Fruit fly (Drosophila melanogaster) Kc167 (cell line): Measurements from ENCODE around the gene Hsp70Ab.

Source experiments
- Myc ChIP-seq: fragments of >200 bp; optimal IDR thresholded peaks from 2 replicates; lab custom pipeline; 2017; ENCODE audit warnings: missing external identifiers
- Sin3A ChIP-seq: fragments of >200 bp; optimal IDR thresholded peaks from 2 replicates; lab custom pipeline; 2018; ENCODE audit warnings: missing external identifiers
- h ChIP-seq: fragments of >200 bp; optimal IDR thresholded peaks from 3 replicates; lab custom pipeline; 2018; ENCODE audit warnings: missing external identifiers
- insv ChIP-seq: fragments of >200 bp; optimal IDR thresholded peaks from 3 replicates; lab custom pipeline; 2018; ENCODE audit warnings: missing external identifiers
- psq ChIP-seq: fragments of >200 bp; optimal IDR thresholded peaks from 2 replicates; lab custom pipeline; 2017; ENCODE audit warnings: missing external identifiers
- ttk ChIP-seq: sonication (Bioruptor generic); optimal IDR thresholded peaks from 2 replicates; lab custom pipeline; 2017; ENCODE audit warnings: missing external identifiers

Gene Hsp70Ab

dm6 chr3R:11977336-11977678, 19.0 kb downstream of the Hsp70Ab start:
- TF ChIP-seq Myc (lab: Kevin White, UChicago) = no peak
- no peak for TF ChIP-seq insv (lab: Kevin White, UChicago)
- no peak for TF ChIP-seq psq (lab: Kevin White, UChicago)
- TF ChIP-seq ttk (lab: Kevin White, UChicago) = no peak
- no peak for TF ChIP-seq h (lab: Kevin White, UChicago)
- TF ChIP-seq Sin3A (lab: Kevin White, UChicago) = no peak

dm6 chr3R:11978278-11978677, 19.9 kb downstream of the Hsp70Ab start:
- TF ChIP-seq insv (lab: Kevin White, UChicago) = no peak
- no peak for TF ChIP-seq h (lab: Kevin White, UChicago)

dm6 chr3R:11979879-11980571, 21.7 kb downstream of the Hsp70Ab start, which contains the start of gene CG18547:
Gene CG18547, minus strand, starts transcription at chr3R:11980390.
- TF ChIP-seq insv (lab: Kevin White, UChicago) (no peak), psq (lab: Kevin White, UChicago) (no peak)

dm6 chr3R:11981962-11982361, 23.6 kb downstream of the Hsp70Ab start, which contains the start of gene CG12224:
Gene CG12224, minus strand, starts transcription at chr3R:11982062.
- TF ChIP-seq Sin3A (lab: Kevin White, UChicago) (no peak), insv (lab: Kevin White, UChicago) (no peak), ttk (lab: Kevin White, UChicago) (no peak), Myc (lab: Kevin White, UChicago) (no peak), h (lab: Kevin White, UChicago) (no peak), psq (lab: Kevin White, UChicago) (no peak)

- no peak for TF ChIP-seq h (lab: Kevin White, UChicago)
- TF ChIP-seq ttk (lab: Kevin White, UChicago) = no peak
- TF ChIP-seq Sin3A (lab: Kevin White, UChicago) = no peak
- no peak for TF ChIP-seq psq (lab: Kevin White, UChicago)
- no peak for TF ChIP-seq insv (lab: Kevin White, UChicago)
These were observed 24.2 kb downstream of the Hsp70Ab start for dm6 chr3R:11982547-11982946.

dm6 chr3R:11984441-11984840, 26.1 kb downstream of the Hsp70Ab start, which contains the start of gene CG3397:
Gene CG3397, minus strand, starts transcription at chr3R:11984541.
- TF ChIP-seq h (lab: Kevin White, UChicago) = no peak
- no peak for TF ChIP-seq psq (lab: Kevin White, UChicago)
- TF ChIP-seq Sin3A (lab: Kevin White, UChicago) = no peak
- TF ChIP-seq Myc (lab: Kevin White, UChicago) = no peak
- no peak for TF ChIP-seq insv (lab: Kevin White, UChicago)
- no peak for TF ChIP-seq ttk (lab: Kevin White, UChicago)

dm6 chr3R:11984862-11985261, 26.5 kb downstream of the Hsp70Ab start:
- TF ChIP-seq Sin3A (lab: Kevin White, UChicago) = no peak
- no peak for TF ChIP-seq Myc (lab: Kevin White, UChicago)
- no peak for TF ChIP-seq psq (lab: Kevin White, UChicago)
- no peak for TF ChIP-seq insv (lab: Kevin White, UChicago)
- TF ChIP-seq h (lab: Kevin White, UChicago) = no peak
- no peak for TF ChIP-seq ttk (lab: Kevin White, UChicago)

dm6 chr3R:11989206-11989605, 30.9 kb downstream of the Hsp70Ab start:
- TF ChIP-seq insv (lab: Kevin White, UChicago) = no peak
- TF ChIP-seq h (lab: Kevin White, UChicago) = no peak
- no peak for TF ChIP-seq psq (lab: Kevin White, UChicago)
- TF ChIP-seq Myc (lab: Kevin White, UChicago) = no peak
- no peak for TF ChIP-seq ttk (lab: Kevin White, UChicago)
- no peak for TF ChIP-seq Sin3A (lab: Kevin White, UChicago)

dm6 chr3R:11989996-11990395, 31.7 kb downstream of the Hsp70Ab start:
- no peak for TF ChIP-seq Sin3A (lab: Kevin White, UChicago)
- no peak for TF ChIP-seq ttk (lab: Kevin White, UChicago)
- TF ChIP-seq h (lab: Kevin White, UChicago) = no peak
- TF ChIP-seq insv (lab: Kevin White, UChicago) = no peak
- TF ChIP-seq psq (lab: Kevin White, UChicago) = no peak
- TF ChIP-seq Myc (lab: Kevin White, UChicago) = no peak

dm6 chr3R:11991538-11992164, 33.3 kb downstream of the Hsp70Ab start:
- no peak for TF ChIP-seq h (lab: Kevin White, UChicago)
- no peak for TF ChIP-seq ttk (lab: Kevin White, UChicago)
- TF ChIP-seq psq (lab: Kevin White, UChicago) = no peak
- TF ChIP-seq Myc (lab: Kevin White, UChicago) = no peak
- no peak for TF ChIP-seq Sin3A (lab: Kevin White, UChicago)
- no peak for TF ChIP-seq insv (lab: Kevin White, UChicago)

- TF ChIP-seq Sin3A (lab: Kevin White, UChicago) = no peak
- TF ChIP-seq insv (lab: Kevin White, UChicago) = no peak
- no peak for TF ChIP-seq psq (lab: Kevin White, UChicago)
- no peak for TF ChIP-seq Myc (lab: Kevin White, UChicago)
- no peak for TF ChIP-seq ttk (lab: Kevin White, UChicago)
- TF ChIP-seq h (lab: Kevin White, UChicago) = no peak
These were observed 34.8 kb downstream of the Hsp70Ab start, which contains the start of gene mfas for dm6 chr3R:11992934-11993670. Gene mfas, minus strand, starts transcription at chr3R:11993315.
